Fruit fly (Drosophila melanogaster) whole organism, embryonic: ENCODE data around the gene 5-HT7.

Experiments used
- Abd-B ChIP-seq: fragments of 200-800 bp; sonication (Bioruptor generic); optimal IDR thresholded peaks from 2 replicates; lab custom pipeline; 2018; ENCODE audit warnings: missing biosample characterization, mild to moderate bottlenecking, missing genetic modification characterization, moderate library complexity
- Asciz ChIP-seq: fragments of 200-800 bp; sonication (Bioruptor generic); optimal IDR thresholded peaks from 2 replicates; lab custom pipeline; 2017; ENCODE audit warnings: missing biosample characterization, mild to moderate bottlenecking, missing genetic modification characterization, missing genetic modification reagents
- B-H2 ChIP-seq: fragments of 200-800 bp; sonication (Bioruptor generic); optimal IDR thresholded peaks from 2 replicates; lab custom pipeline; 2018; ENCODE audit warnings: missing biosample characterization, mild to moderate bottlenecking, missing genetic modification characterization
- CG1024 ChIP-seq: fragments of 200-800 bp; sonication (Bioruptor generic); IDR thresholded peaks from 2 replicates; pipeline ENCODE4 v1.3.6; 2022; ENCODE audit warnings: missing biosample characterization, missing genetic modification characterization
- CG10543 ChIP-seq: fragments of 200-800 bp; sonication (Bioruptor generic); optimal IDR thresholded peaks from 3 replicates; lab custom pipeline; 2017; ENCODE audit warnings: missing biosample characterization, mild to moderate bottlenecking, missing genetic modification characterization, moderate library complexity
- CG10654 ChIP-seq: fragments of 200-800 bp; sonication (Bioruptor generic); optimal IDR thresholded peaks from 2 replicates; lab custom pipeline; 2016; ENCODE audit warnings: missing biosample characterization, missing genetic modification characterization
- CG11456 ChIP-seq: fragments of 200-800 bp; sonication (Bioruptor generic); IDR thresholded peaks from 3 replicates; pipeline ENCODE4 v1.3.6; 2022; ENCODE audit warnings: missing biosample characterization, missing genetic modification characterization
- CG12744 ChIP-seq: fragments of 200-800 bp; sonication (Bioruptor generic); optimal IDR thresholded peaks from 2 replicates; lab custom pipeline; 2016; ENCODE audit warnings: missing biosample characterization, missing genetic modification characterization
- CG14050 ChIP-seq: fragments of 200-800 bp; sonication (Bioruptor generic); IDR thresholded peaks from 3 replicates; pipeline ENCODE4 v1.3.6; 2022; ENCODE audit warnings: missing biosample characterization, missing genetic modification characterization
- CG15011 ChIP-seq: fragments of 200-800 bp; sonication (Bioruptor generic); optimal IDR thresholded peaks from 3 replicates; lab custom pipeline; 2018; ENCODE audit warnings: missing biosample characterization, mild to moderate bottlenecking, missing genetic modification characterization
- CG15269 ChIP-seq: fragments of 200-800 bp; sonication (Bioruptor generic); optimal IDR thresholded peaks from 2 replicates; lab custom pipeline; 2018; ENCODE audit warnings: missing biosample characterization, mild to moderate bottlenecking, missing genetic modification characterization, moderate library complexity
- CG15479 ChIP-seq: fragments of 200-800 bp; sonication (Bioruptor generic); optimal IDR thresholded peaks from 3 replicates; lab custom pipeline; 2019; ENCODE audit warnings: missing biosample characterization, mild to moderate bottlenecking, missing genetic modification characterization, moderate library complexity
- CG1647 ChIP-seq: fragments of 200-800 bp; sonication (Bioruptor generic); optimal IDR thresholded peaks from 3 replicates; lab custom pipeline; 2016; ENCODE audit warnings: missing biosample characterization, missing genetic modification characterization
- CG17385 ChIP-seq: fragments of 200-800 bp; sonication (Bioruptor generic); optimal IDR thresholded peaks from 3 replicates; lab custom pipeline; 2018; ENCODE audit warnings: missing biosample characterization, mild to moderate bottlenecking, missing genetic modification characterization
- CG17912 ChIP-seq: fragments of 200-800 bp; sonication (Bioruptor generic); optimal IDR thresholded peaks from 2 replicates; lab custom pipeline; 2018; ENCODE audit warnings: missing biosample characterization, mild to moderate bottlenecking, missing genetic modification characterization
- CG2712 ChIP-seq: fragments of 200-800 bp; optimal IDR thresholded peaks from 3 replicates; lab custom pipeline; 2019; ENCODE audit warnings: missing biosample characterization, mild to moderate bottlenecking, missing genetic modification characterization, moderate library complexity
- CG3281 ChIP-seq: fragments of 200-800 bp; sonication (Bioruptor generic); optimal IDR thresholded peaks from 3 replicates; lab custom pipeline; 2017; ENCODE audit warnings: missing biosample characterization, mild to moderate bottlenecking, missing genetic modification characterization
- CG33557 ChIP-seq: fragments of 200-800 bp; sonication (Bioruptor generic); optimal IDR thresholded peaks from 2 replicates; lab custom pipeline; 2019; ENCODE audit warnings: missing biosample characterization, mild to moderate bottlenecking, missing genetic modification characterization, moderate library complexity
- CG3838 ChIP-seq: fragments of 200-800 bp; sonication (Bioruptor generic); optimal IDR thresholded peaks from 3 replicates; lab custom pipeline; 2016; ENCODE audit warnings: missing biosample characterization, missing genetic modification characterization
- CG42726 ChIP-seq: fragments of 200-800 bp; sonication (Bioruptor generic); IDR thresholded peaks from 2 replicates; pipeline ENCODE4 v1.3.6; 2022; ENCODE audit warnings: missing biosample characterization, missing genetic modification characterization; ENCODE audit not compliant: partially characterized antibody
- CG4360 ChIP-seq: fragments of 200-800 bp; sonication (Bioruptor generic); IDR thresholded peaks from 2 replicates; pipeline ENCODE4 v1.3.6; 2022; ENCODE audit warnings: missing biosample characterization, missing genetic modification characterization
- CG5953 ChIP-seq: fragments of 200-800 bp; sonication (Bioruptor generic); IDR thresholded peaks from 2 replicates; pipeline ENCODE4 v1.3.6; 2022; ENCODE audit warnings: missing biosample characterization, missing genetic modification characterization
- CG6272 ChIP-seq: fragments of 200-800 bp; sonication (Bioruptor generic); IDR thresholded peaks from 2 replicates; pipeline ENCODE4 v1.3.6; 2022; ENCODE audit warnings: missing biosample characterization, missing genetic modification characterization
- CG7745 ChIP-seq: fragments of 200-800 bp; sonication (Bioruptor generic); optimal IDR thresholded peaks from 2 replicates; lab custom pipeline; 2018; ENCODE audit warnings: missing biosample characterization, mild to moderate bottlenecking, missing genetic modification characterization, moderate library complexity
- CG7928 ChIP-seq: fragments of 200-800 bp; sonication (Bioruptor generic); optimal IDR thresholded peaks from 2 replicates; lab custom pipeline; 2017; ENCODE audit warnings: missing biosample characterization, mild to moderate bottlenecking, missing genetic modification characterization
- CG9876 ChIP-seq: fragments of 200-800 bp; sonication (Bioruptor generic); optimal IDR thresholded peaks from 2 replicates; lab custom pipeline; 2016; ENCODE audit warnings: missing biosample characterization, missing genetic modification characterization
- CkIIα-i1 ChIP-seq: fragments of 200-800 bp; sonication (Bioruptor generic); IDR thresholded peaks from 2 replicates; pipeline ENCODE4 v1.3.6; 2022; ENCODE audit warnings: missing biosample characterization, missing genetic modification characterization
- Dfd ChIP-seq, 2 experiments: fragments of >200 bp; optimal IDR thresholded peaks; 2 replicates each; lab custom pipeline; 2017; ENCODE audit warnings: missing biosample characterization in 2 of 2, missing genetic modification characterization in 2 of 2
- Drgx ChIP-seq: fragments of 200-800 bp; sonication (Bioruptor generic); IDR thresholded peaks from 2 replicates; pipeline ENCODE4 v1.3.6; 2022; ENCODE audit warnings: missing biosample characterization, missing genetic modification characterization
- Ets65A ChIP-seq: fragments of 200-800 bp; sonication (Bioruptor generic); peaks from one replicate; lab custom pipeline; 2016; ENCODE audit warnings: missing biosample characterization, missing genetic modification characterization
- HLH54F ChIP-seq: fragments of 200-800 bp; sonication (Bioruptor generic); optimal IDR thresholded peaks from 3 replicates; lab custom pipeline; 2016; ENCODE audit warnings: missing biosample characterization, missing genetic modification characterization
- Max ChIP-seq: fragments of 200-800 bp; sonication (Bioruptor generic); optimal IDR thresholded peaks from 2 replicates; lab custom pipeline; 2016; ENCODE audit warnings: missing biosample characterization, mild to moderate bottlenecking, missing genetic modification characterization
- NFAT ChIP-seq: fragments of 200-800 bp; sonication (Bioruptor generic); IDR thresholded peaks from 2 replicates; pipeline ENCODE4 v1.3.6; 2022; ENCODE audit warnings: missing biosample characterization, missing genetic modification characterization
- Neu2 ChIP-seq: fragments of 200-800 bp; sonication (Bioruptor generic); optimal IDR thresholded peaks from 3 replicates; lab custom pipeline; 2016; ENCODE audit warnings: missing biosample characterization, missing genetic modification characterization, borderline replicate concordance
- Sry-β ChIP-seq: fragments of 200-800 bp; sonication (Bioruptor generic); optimal IDR thresholded peaks from 2 replicates; lab custom pipeline; 2018; ENCODE audit warnings: missing biosample characterization, mild to moderate bottlenecking, missing genetic modification characterization, moderate library complexity
- Trl ChIP-seq, 3 experiments: fragments of >200 bp in 2 of 3; fragments of 200-800 bp in 1 of 3; sonication (Bioruptor generic) in 1 of 3; optimal IDR thresholded peaks; 2 replicates in 1 of 3; 3 replicates in 2 of 3; lab custom pipeline; 2016 to 2017; ENCODE audit warnings: missing biosample characterization in 1 of 3, missing genetic modification characterization in 1 of 3
- al ChIP-seq: fragments of 200-800 bp; sonication (Bioruptor generic); IDR thresholded peaks from 2 replicates; pipeline ENCODE4 v1.3.6; 2022; ENCODE audit warnings: missing biosample characterization, missing genetic modification characterization
- ara ChIP-seq: fragments of 200-800 bp; sonication (Bioruptor generic); IDR thresholded peaks from 2 replicates; pipeline ENCODE4 v1.3.6; 2022; ENCODE audit warnings: missing biosample characterization, missing genetic modification characterization
- ase ChIP-seq: fragments of 200-800 bp; sonication (Bioruptor generic); IDR thresholded peaks from 3 replicates; pipeline ENCODE4 v1.3.6; 2022; ENCODE audit warnings: missing biosample characterization, missing genetic modification characterization
- az2 ChIP-seq: fragments of 200-800 bp; sonication (Bioruptor generic); optimal IDR thresholded peaks from 3 replicates; lab custom pipeline; 2016; ENCODE audit warnings: missing biosample characterization, missing genetic modification characterization
- bbx ChIP-seq: fragments of 200-800 bp; sonication (Bioruptor generic); IDR thresholded peaks from 2 replicates; pipeline ENCODE4 v1.3.6; 2022; ENCODE audit warnings: missing biosample characterization, missing genetic modification characterization; ENCODE audit not compliant: partially characterized antibody
- gcm2 ChIP-seq: fragments of 200-800 bp; sonication (Bioruptor generic); optimal IDR thresholded peaks from 2 replicates; lab custom pipeline; 2016; ENCODE audit warnings: missing biosample characterization, missing genetic modification characterization
- klu ChIP-seq: fragments of 200-800 bp; sonication (Bioruptor generic); IDR thresholded peaks from 2 replicates; pipeline ENCODE4 v1.3.6; 2022; ENCODE audit warnings: missing biosample characterization, missing genetic modification characterization
- kni ChIP-seq: fragments of 200-800 bp; sonication (Bioruptor generic); optimal IDR thresholded peaks from 3 replicates; lab custom pipeline; 2017; ENCODE audit warnings: mild to moderate bottlenecking, missing biosample characterization, missing genetic modification reagents, missing genetic modification characterization
- mam ChIP-seq: fragments of 200-800 bp; sonication (Bioruptor generic); optimal IDR thresholded peaks from 3 replicates; lab custom pipeline; 2016; ENCODE audit warnings: missing biosample characterization, missing genetic modification characterization
- nmo ChIP-seq: fragments of 200-800 bp; sonication (Bioruptor generic); optimal IDR thresholded peaks from 2 replicates; lab custom pipeline; 2018; ENCODE audit warnings: missing biosample characterization, mild to moderate bottlenecking, missing genetic modification characterization, moderate library complexity
- p53 ChIP-seq: fragments of 200-800 bp; sonication (Bioruptor generic); optimal IDR thresholded peaks from 2 replicates; lab custom pipeline; 2016; ENCODE audit warnings: missing biosample characterization, missing genetic modification characterization
- pzg ChIP-seq: fragments of 200-800 bp; sonication (Bioruptor generic); optimal IDR thresholded peaks from 3 replicates; lab custom pipeline; 2018; ENCODE audit warnings: missing biosample characterization, mild to moderate bottlenecking, missing genetic modification characterization, moderate library complexity
- scrt ChIP-seq: fragments of 200-800 bp; sonication (Bioruptor generic); optimal IDR thresholded peaks from 2 replicates; lab custom pipeline; 2018; ENCODE audit warnings: missing biosample characterization, mild to moderate bottlenecking, missing genetic modification characterization, moderate library complexity
- sim ChIP-seq: fragments of 200-800 bp; sonication (Bioruptor generic); IDR thresholded peaks from 2 replicates; pipeline ENCODE4 v1.3.6; 2022; ENCODE audit warnings: missing biosample characterization, missing genetic modification characterization
- yki ChIP-seq: fragments of >200 bp; optimal IDR thresholded peaks from 3 replicates; lab custom pipeline; 2018
- zfh2 ChIP-seq: fragments of 200-800 bp; sonication (Bioruptor generic); optimal IDR thresholded peaks from 2 replicates; lab custom pipeline; 2016; ENCODE audit warnings: missing biosample characterization, missing genetic modification characterization

5-HT7 gene

dm6 chr3R:31053784-31054221, 37.1 kb upstream of the 5-HT7 start, which contains the start of gene Chchd3 (continued):
- no peak for TF ChIP-seq CG7745 (tag; lab: Kevin White, UChicago)
- TF ChIP-seq Sry-β: no peak
- no peak for TF ChIP-seq al (GFP tag; lab: Robert Waterston, UW)
- no peak for TF ChIP-seq Ets65A (GFP tag; lab: Kevin White, UChicago)
- TF ChIP-seq CG14050: no peak
- TF ChIP-seq Max (GFP tag; lab: Kevin White, UChicago): no peak
- no peak for TF ChIP-seq scrt (GFP tag; lab: Kevin White, UChicago)
- TF ChIP-seq Drgx (GFP tag; lab: Robert Waterston, UW): no peak
- TF ChIP-seq nmo (GFP tag; lab: Kevin White, UChicago): peak; percentile 31
- TF ChIP-seq CG17912 (GFP tag; lab: Kevin White, UChicago): no peak
- no peak for TF ChIP-seq B-H2 (GFP tag; lab: Kevin White, UChicago)
- no peak for TF ChIP-seq CG5953
- TF ChIP-seq pzg (GFP tag; lab: Kevin White, UChicago): peak; percentile 94
- peak; percentile 5 for TF ChIP-seq p53
- TF ChIP-seq CG4360 (GFP tag; lab: Robert Waterston, UW): peak; percentile 69
- TF ChIP-seq Dfd (GFP tag; optimal IDR thresholded peaks at IDR 0.05; lab: Kevin White, UChicago): no peak
- TF ChIP-seq CG11456 (GFP tag; lab: Robert Waterston, UW): no peak
- no peak for TF ChIP-seq CG2712 (tag; lab: Kevin White, UChicago)
- no peak for TF ChIP-seq CG1647 (GFP tag; lab: Kevin White, UChicago)
- TF ChIP-seq CG15011 (GFP tag; lab: Kevin White, UChicago): no peak
- TF ChIP-seq CkIIα-i1 (GFP tag; lab: Robert Waterston, UW): no peak
- TF ChIP-seq HLH54F (GFP tag; lab: Kevin White, UChicago): peak; percentile 35
- TF ChIP-seq NFAT (GFP tag; lab: Robert Waterston, UW): peak; percentile 20; the same call in 1 of the 2 replicates
- TF ChIP-seq CG42726: peak; percentile 43; the same call in 1 of the 2 replicates
- TF ChIP-seq Abd-B (GFP tag; lab: Kevin White, UChicago): no peak
- TF ChIP-seq CG7928 (GFP tag; lab: Kevin White, UChicago): peak; percentile 93
- TF ChIP-seq CG10543 (GFP tag; lab: Kevin White, UChicago): no peak
- TF ChIP-seq mam (GFP tag; lab: Kevin White, UChicago): no peak
- TF ChIP-seq CG3838 (GFP tag; lab: Kevin White, UChicago): no peak
- no peak for TF ChIP-seq yki
- no peak for TF ChIP-seq CG3281 (GFP tag; lab: Kevin White, UChicago)
- peak; percentile 36 for TF ChIP-seq bbx
- TF ChIP-seq CG33557 (GFP tag; lab: Kevin White, UChicago): peak; percentile 1
- TF ChIP-seq Asciz: no peak
- no peak for TF ChIP-seq gcm2 (GFP tag; lab: Kevin White, UChicago)
- TF ChIP-seq Neu2 (GFP tag; lab: Kevin White, UChicago): no peak
- no peak for TF ChIP-seq kni (GFP tag; lab: Kevin White, UChicago)
- TF ChIP-seq CG15269 (tag; lab: Kevin White, UChicago): no peak
- TF ChIP-seq zfh2 (GFP tag; lab: Kevin White, UChicago): peak; percentile 35
- no peak for TF ChIP-seq CG1024 (GFP tag; lab: Robert Waterston, UW)
- no peak for TF ChIP-seq CG15479 (GFP tag; lab: Kevin White, UChicago)
- TF ChIP-seq klu (GFP tag; lab: Robert Waterston, UW): no peak
- no peak for TF ChIP-seq CG12744 (GFP tag; lab: Kevin White, UChicago)
- no peak for TF ChIP-seq sim (GFP tag; lab: Robert Waterston, UW)
- peak in 1 of 2 experiments; percentile 18 for TF ChIP-seq Trl (optimal IDR thresholded peaks at IDR 0.05; lab: Kevin White, UChicago)
- TF ChIP-seq Trl (GFP tag; optimal IDR thresholded peaks at IDR 0.05; lab: Kevin White, UChicago): peak; percentile 2
- TF ChIP-seq CG17385 (GFP tag; lab: Kevin White, UChicago): no peak
- TF ChIP-seq CG6272 (GFP tag; lab: Robert Waterston, UW): no peak
- no peak for TF ChIP-seq az2 (GFP tag; lab: Kevin White, UChicago)
- no peak for TF ChIP-seq CG10654 (GFP tag; lab: Kevin White, UChicago)
- no peak for TF ChIP-seq CG9876
- TF ChIP-seq ase (GFP tag; lab: Robert Waterston, UW): no peak
- no peak for TF ChIP-seq ara (GFP tag; lab: Robert Waterston, UW)
